Worm (Caenorhabditis elegans) whole organism, early embryonic: ENCODE results near the gene T24H10.1.

Experiments used
- ceh-13 ChIP-seq: fragments of 200-800 bp; sonication (Bioruptor generic); optimal IDR thresholded peaks from 2 replicates; lab custom pipeline; 2018; ENCODE audit warnings: mild to moderate bottlenecking, missing genetic modification characterization, missing compliant biosample characterization
- tbx-11 ChIP-seq: fragments of 200-800 bp; sonication (Bioruptor generic); IDR thresholded peaks from 2 replicates; pipeline ENCODE4 v1.3.6; 2022; ENCODE audit warnings: missing genetic modification characterization, missing compliant biosample characterization

DNA sequence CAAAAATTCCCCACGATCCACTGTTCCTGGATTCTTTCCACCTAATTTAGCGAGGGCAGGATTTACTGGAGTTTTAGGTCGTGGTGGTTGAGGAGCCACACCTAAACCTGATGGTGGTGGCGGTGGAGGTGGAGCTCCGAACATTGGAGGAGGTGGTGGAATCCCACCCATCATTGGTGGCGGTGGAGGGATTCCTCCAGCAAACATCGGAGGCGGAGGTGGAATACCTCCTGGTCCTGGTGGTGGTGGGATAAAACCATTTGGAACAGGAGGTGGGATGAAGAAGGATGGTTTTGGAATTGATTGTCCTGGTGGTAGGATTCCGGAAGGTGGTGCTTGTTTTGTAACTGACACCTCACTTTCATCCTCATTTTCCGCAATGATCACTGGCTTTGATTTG is 29.3 kb upstream of the T24H10.1 start:
- no peak for TF ChIP-seq tbx-11 (GFP tag; lab: Robert Waterston, UW)
- TF ChIP-seq ceh-13 (GFP tag; lab: Kevin White, UChicago): no peak
